Worm (Caenorhabditis elegans) whole organism, L4/young adult: ENCODE results near the gene srw-13.

ENCODE experiments used
- W03F9.2 ChIP-seq: fragments of 150-350 bp; optimal IDR thresholded peaks from 2 replicates; lab custom pipeline; 2014; ENCODE audit warnings: missing biosample characterization, missing genetic modification characterization
- him-1 ChIP-seq: sonication (generic microtip); optimal IDR thresholded peaks from 2 replicates; lab custom pipeline; 2016; ENCODE audit warnings: missing genotype, missing genetic modification reagents, missing genetic modification characterization, missing compliant biosample characterization

- TF ChIP-seq W03F9.2 (tag; lab: Kevin White, UChicago) (peak; percentile 92), him-1 (no peak)
Observed at ce11 chrV:15189567-15189966, 42.7 kb upstream of the srw-13 start, which contains the start of gene cyn-3.
